Fruit fly (Drosophila melanogaster): ENCODE data around the gene CG14556.

Gene CG14556

dm6 chr3R:26125838-26126709, at the start of gene CG14556:
Gene CG14556, plus strand, starts transcription at chr3R:26126659.
- TF ChIP-seq psq (GFP tag; optimal IDR thresholded peaks at IDR 0.05), result no peak
- peak; percentile 59 for TF ChIP-seq Ets65A (GFP tag)
- TF ChIP-seq ttk (GFP tag; IDR thresholded peaks at IDR 0.05), result 0 out of 2 replicates have a peak, but pooled peaks have one; percentile 6
- TF ChIP-seq vvl (GFP tag; IDR thresholded peaks at IDR 0.05), result 0 out of 2 replicates have a peak, but pooled peaks have one; percentile 27
- TF ChIP-seq lov (optimal IDR thresholded peaks at IDR 0.05), result no peak
- no peak for TF ChIP-seq lov (GFP tag; IDR thresholded peaks at IDR 0.05)
- TF ChIP-seq cwo (GFP tag; optimal IDR thresholded peaks at IDR 0.05), result peak; percentile 65
- TF ChIP-seq Hey (tag; optimal IDR thresholded peaks at IDR 0.05), result peak; percentile 36
- TF ChIP-seq CG11504 (tag; optimal IDR thresholded peaks at IDR 0.05), result peak; percentile 7
- 0 out of 2 replicates have a peak, but pooled peaks have one; percentile 11 for TF ChIP-seq Drgx (GFP tag; IDR thresholded peaks at IDR 0.05)
- peak; percentile 71 for TF ChIP-seq sd (tag; optimal IDR thresholded peaks at IDR 0.05)
- peak; percentile 51 for TF ChIP-seq abd-A (tag; optimal IDR thresholded peaks at IDR 0.05)
- TF ChIP-seq ato (GFP tag; IDR thresholded peaks at IDR 0.05; ENCODE audit: partially characterized antibody), result no peak
- TF ChIP-seq CG3838 (GFP tag; optimal IDR thresholded peaks at IDR 0.05), result no peak
- TF ChIP-seq Med (GFP tag), result peak; percentile 36
- peak; percentile 16 for TF ChIP-seq lab (GFP tag; optimal IDR thresholded peaks at IDR 0.05)

DNA sequence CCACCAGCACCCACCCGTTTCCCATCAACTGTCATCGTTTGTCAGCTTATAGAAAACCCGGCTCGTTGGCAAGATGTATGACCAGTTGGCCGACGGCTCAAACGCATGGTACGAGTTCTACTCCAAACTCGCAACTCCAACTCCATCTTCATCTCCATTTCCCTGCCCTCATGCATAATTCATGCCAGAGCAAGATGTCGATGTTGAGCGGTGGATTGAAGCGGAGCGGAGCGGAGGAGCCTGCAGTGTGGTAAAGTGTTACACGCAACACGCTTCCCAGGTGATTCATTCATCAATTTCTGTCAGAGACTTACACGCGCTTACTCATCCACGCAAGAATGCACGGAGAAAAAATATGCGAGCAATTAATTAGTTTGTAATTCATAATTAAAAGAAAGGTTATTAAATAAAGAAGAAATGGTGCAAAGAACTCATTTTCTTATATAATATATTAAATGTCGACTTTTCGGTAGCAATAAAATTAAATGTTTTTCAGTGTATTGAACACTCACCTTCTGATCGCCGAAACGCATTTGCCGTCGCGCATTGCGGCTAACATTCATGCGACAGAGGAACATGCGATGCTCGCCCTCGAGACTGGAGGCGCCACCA, 45.0 kb upstream of the CG14556 start:
- no peak for TF ChIP-seq CG4854 (GFP tag; optimal IDR thresholded peaks at IDR 0.05)
- peak; percentile 4 for TF ChIP-seq CG1647 (GFP tag; optimal IDR thresholded peaks at IDR 0.05)
- TF ChIP-seq twi (tag; optimal IDR thresholded peaks at IDR 0.05), result no peak
- peak; percentile 65 for TF ChIP-seq fd96Cb (tag; optimal IDR thresholded peaks at IDR 0.05)
- peak; percentile 47 for TF ChIP-seq Xbp1 (GFP tag; optimal IDR thresholded peaks at IDR 0.05)
- peak in 1 of 2 experiments; percentile 30 for TF ChIP-seq chif (GFP tag; optimal IDR thresholded peaks at IDR 0.05)
- TF ChIP-seq CG11504 (tag; optimal IDR thresholded peaks at IDR 0.05), result peak; percentile 77
- TF ChIP-seq pnt (GFP tag; optimal IDR thresholded peaks at IDR 0.05), result no peak
- TF ChIP-seq HmgD (GFP tag; optimal IDR thresholded peaks at IDR 0.05), result no peak
- peak; percentile 77 for TF ChIP-seq ci (GFP tag; IDR thresholded peaks at IDR 0.05)
- no peak for TF ChIP-seq CG7745 (tag; optimal IDR thresholded peaks at IDR 0.05)
- no peak for TF ChIP-seq tup (GFP tag; optimal IDR thresholded peaks at IDR 0.05)
- no peak for TF ChIP-seq ab (GFP tag; optimal IDR thresholded peaks at IDR 0.05)
- no peak for TF ChIP-seq slou (GFP tag; optimal IDR thresholded peaks at IDR 0.05)
- TF ChIP-seq CG12659 (GFP tag; optimal IDR thresholded peaks at IDR 0.05), result no peak
- peak; percentile 38 for TF ChIP-seq bcd (GFP tag; optimal IDR thresholded peaks at IDR 0.05)
- no peak for TF ChIP-seq corto (GFP tag; optimal IDR thresholded peaks at IDR 0.05)
- TF ChIP-seq az2 (GFP tag; optimal IDR thresholded peaks at IDR 0.05), result peak; percentile 52
- TF ChIP-seq CG15073 (GFP tag; optimal IDR thresholded peaks at IDR 0.05), result no peak
- no peak for TF ChIP-seq bbx (GFP tag; IDR thresholded peaks at IDR 0.05; ENCODE audit: partially characterized antibody)
- no peak for TF ChIP-seq CG32532 (GFP tag; IDR thresholded peaks at IDR 0.05)
- TF ChIP-seq NK7.1 (GFP tag; optimal IDR thresholded peaks at IDR 0.05), result no peak
- TF ChIP-seq CG10431 (GFP tag; optimal IDR thresholded peaks at IDR 0.05), result no peak
- no peak for TF ChIP-seq CG6765 (GFP tag; optimal IDR thresholded peaks at IDR 0.05)
- no peak for TF ChIP-seq unc-4 (GFP tag; IDR thresholded peaks at IDR 0.05; ENCODE audit: partially characterized antibody)
- TF ChIP-seq Nf-YC (tag; optimal IDR thresholded peaks at IDR 0.05), result peak; percentile 16
- TF ChIP-seq HLH54F (GFP tag; optimal IDR thresholded peaks at IDR 0.05), result no peak
- no peak for TF ChIP-seq BtbVII (GFP tag; optimal IDR thresholded peaks at IDR 0.05)
- no peak for TF ChIP-seq HLH4C (GFP tag; IDR thresholded peaks at IDR 0.05; ENCODE audit: partially characterized antibody)
- TF ChIP-seq Kr (GFP tag; optimal IDR thresholded peaks at IDR 0.05), result no peak
- no peak for TF ChIP-seq CG9876 (GFP tag; optimal IDR thresholded peaks at IDR 0.05)
- no peak for TF ChIP-seq CG8359 (GFP tag; optimal IDR thresholded peaks at IDR 0.05; ENCODE audit: borderline replicate concordance)

Measured in whole organism, embryonic.